Worm (Caenorhabditis elegans): ENCODE results near the gene F39F10.5.
"Not testable (repeated sequence)": the region's sequence is repeated elsewhere in the genome, so short reads cannot be mapped to it uniquely, and the experiment has no call there.

F39F10.5 gene

DNA sequence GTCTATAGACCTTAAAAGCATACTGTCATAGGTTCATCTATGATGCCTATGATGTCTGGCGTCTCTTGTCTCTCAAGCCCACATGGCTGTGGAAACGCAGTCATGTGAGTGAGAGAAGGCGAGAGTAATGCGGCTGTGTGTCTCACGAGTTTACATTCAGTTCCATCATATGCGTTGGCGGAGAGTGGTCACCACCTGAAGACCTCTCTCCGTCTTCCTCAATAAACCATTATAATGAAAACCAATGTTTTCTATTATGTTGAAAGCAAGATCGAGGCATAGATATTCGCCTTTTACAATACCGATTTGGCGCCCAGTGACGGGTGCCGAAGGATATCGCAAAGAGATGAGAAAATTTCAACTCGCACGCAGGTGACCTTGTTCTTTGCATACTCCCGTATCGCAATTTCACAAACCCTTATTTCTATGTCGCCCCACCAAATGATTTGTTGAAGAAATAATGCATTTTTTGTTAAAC, 11.6 kb downstream of the F39F10.5 start:
- peak; percentile 28 for TF ChIP-seq unc-120 (tag; optimal IDR thresholded peaks at IDR 0.05; ENCODE audit: poor library complexity, severe bottlenecking)

DNA sequence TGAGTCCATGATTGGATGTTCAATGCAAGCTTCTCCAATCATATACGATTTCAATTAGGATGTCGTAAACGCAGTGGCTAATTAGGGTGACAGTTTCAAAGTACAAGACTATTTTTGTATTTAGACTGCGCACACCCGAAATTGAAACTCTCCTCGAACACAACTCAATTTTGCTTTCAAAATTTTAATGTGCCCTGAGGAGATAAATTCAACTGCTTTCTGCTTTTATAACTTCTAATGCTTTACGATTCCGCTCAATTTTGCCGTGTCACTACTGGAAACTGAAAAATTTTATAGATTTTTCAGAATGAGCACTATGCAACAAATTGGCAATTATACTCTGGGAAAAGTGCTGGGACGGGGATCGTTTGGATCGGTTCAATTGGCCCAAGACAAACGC, 19.0 kb downstream of the F39F10.5 start, which contains the start of gene F39F10.2:
F39F10.2 (plus strand) TSS at position 301 of the 400 bp plus-strand sequence.
- no peak for TF ChIP-seq unc-120 (tag; optimal IDR thresholded peaks at IDR 0.05; ENCODE audit: poor library complexity, severe bottlenecking)
- no peak for TF ChIP-seq ceh-83 (GFP tag; optimal IDR thresholded peaks at IDR 0.05)
- TF ChIP-seq ztf-11 (tag; optimal IDR thresholded peaks at IDR 0.05): no peak
- no peak for TF ChIP-seq mls-2 (tag; optimal IDR thresholded peaks at IDR 0.05)
- no peak for TF ChIP-seq lin-13 (tag; optimal IDR thresholded peaks at IDR 0.05)
- no peak for TF ChIP-seq pha-4 (tag; optimal IDR thresholded peaks at IDR 0.05)
- no peak for TF ChIP-seq M03D4.4 (tag; optimal IDR thresholded peaks at IDR 0.05)
- no peak for TF ChIP-seq elt-3 (tag; optimal IDR thresholded peaks at IDR 0.05)
- TF ChIP-seq unc-62 (GFP tag; optimal IDR thresholded peaks at IDR 0.05): no peak
- TF ChIP-seq hlh-1 (tag; optimal IDR thresholded peaks at IDR 0.05): no peak
- no peak for TF ChIP-seq drap-1 (GFP tag; optimal IDR thresholded peaks at IDR 0.05)

DNA sequence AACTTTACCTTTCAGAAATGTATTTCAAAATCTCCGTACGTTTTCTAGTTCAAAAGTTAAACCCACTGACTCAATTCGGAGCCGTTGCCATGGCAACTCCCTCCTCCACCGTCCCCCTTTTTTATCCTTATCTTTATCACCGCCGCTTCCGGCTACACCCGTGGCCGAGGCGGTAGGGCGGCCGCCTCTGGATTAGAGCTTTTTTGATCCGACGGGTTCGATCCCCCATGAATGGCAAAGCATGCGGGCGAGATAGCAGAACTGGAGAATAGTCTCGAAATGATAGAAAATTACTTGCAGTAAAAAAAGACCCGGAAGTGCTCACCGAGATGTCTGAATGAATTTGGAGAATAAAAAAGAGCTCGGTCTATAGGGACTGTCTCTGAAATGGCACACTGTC, 19.8 kb downstream of the F39F10.5 start:
- TF ChIP-seq ham-2 (GFP tag; optimal IDR thresholded peaks at IDR 0.05): no peak
- TF ChIP-seq ces-1 (GFP tag; optimal IDR thresholded peaks at IDR 0.05): no peak
- TF ChIP-seq lsy-2 (tag; optimal IDR thresholded peaks at IDR 0.05): no peak
- no peak for TF ChIP-seq sem-2 (GFP tag; optimal IDR thresholded peaks at IDR 0.05)
- TF ChIP-seq mab-5 (tag; optimal IDR thresholded peaks at IDR 0.05): no peak

DNA sequence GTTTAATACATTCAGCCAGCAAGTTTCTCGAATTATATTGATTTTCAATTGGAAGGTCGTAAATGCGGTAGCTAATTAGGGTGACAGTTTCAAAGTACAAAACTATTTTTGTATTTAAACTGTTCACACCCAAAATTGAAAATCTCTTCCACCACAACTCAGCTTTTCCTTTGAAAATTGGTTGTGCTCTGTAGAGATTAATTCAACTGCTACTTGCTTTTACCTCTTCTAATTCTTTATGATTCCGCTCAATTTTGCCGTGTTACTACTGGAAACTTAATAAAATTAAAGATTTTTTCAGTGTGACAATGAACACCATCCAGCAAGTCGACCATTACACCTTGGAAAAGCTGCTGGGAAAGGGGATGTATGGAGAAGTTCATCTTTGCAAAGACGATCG, 21.9 kb downstream of the F39F10.5 start, which contains the start of gene F39F10.3:
F39F10.3 (plus strand) TSS at position 301 of the 400 bp plus-strand sequence.
- TF ChIP-seq hlh-1 (tag; optimal IDR thresholded peaks at IDR 0.05) (no peak), nhr-28 (tag; optimal IDR thresholded peaks at IDR 0.05) (no peak), ceh-43 (GFP tag; optimal IDR thresholded peaks at IDR 0.05) (no peak), mep-1 (tag; optimal IDR thresholded peaks at IDR 0.05) (no peak), sptf-1 (tag; optimal IDR thresholded peaks at IDR 0.05) (no peak), elt-1 (tag; optimal IDR thresholded peaks at IDR 0.05; ENCODE audit: borderline replicate concordance, insufficient read depth) (no peak), nhr-76 (tag; optimal IDR thresholded peaks at IDR 0.05) (no peak), lin-13 (tag; optimal IDR thresholded peaks at IDR 0.05) (no peak), nhr-12 (tag; optimal IDR thresholded peaks at IDR 0.05) (no peak), zip-8 (tag; optimal IDR thresholded peaks at IDR 0.05) (no peak), nhr-2 (tag; optimal IDR thresholded peaks at IDR 0.05) (no peak), unc-62 (GFP tag; optimal IDR thresholded peaks at IDR 0.05) (no peak), drap-1 (GFP tag; optimal IDR thresholded peaks at IDR 0.05) (no peak), mab-5 (tag; optimal IDR thresholded peaks at IDR 0.05) (no peak), ceh-39 (tag; optimal IDR thresholded peaks at IDR 0.05) (no peak), unc-120 (tag; optimal IDR thresholded peaks at IDR 0.05; ENCODE audit: poor library complexity, severe bottlenecking) (no peak), bed-3 (GFP tag; optimal IDR thresholded peaks at IDR 0.05) (no peak), blmp-1 (tag; optimal IDR thresholded peaks at IDR 0.05) (no peak), nhr-237 (tag; optimal IDR thresholded peaks at IDR 0.05) (no peak)

DNA sequence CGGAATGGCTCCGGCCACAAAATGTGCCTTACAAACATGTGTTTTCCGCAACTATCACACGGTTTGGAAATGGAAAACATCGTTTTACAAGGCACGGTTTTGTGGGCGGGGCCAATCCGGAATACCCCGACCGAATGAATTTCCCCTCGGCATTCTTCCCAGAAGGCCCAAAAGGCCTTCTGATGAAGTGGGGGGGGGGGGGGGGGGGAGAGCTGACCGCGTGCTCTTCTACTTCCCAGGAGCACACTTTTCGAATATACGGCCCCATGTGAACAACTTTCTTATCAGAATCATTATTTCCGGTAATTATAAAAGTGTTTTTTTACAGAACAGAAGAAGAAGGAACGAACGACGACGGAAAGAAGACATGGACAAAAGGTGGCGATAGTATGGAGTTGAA, 29.5 kb downstream of the F39F10.5 start:
- no peak for TF ChIP-seq bed-3 (GFP tag; optimal IDR thresholded peaks at IDR 0.05)
- no peak for TF ChIP-seq unc-62 (GFP tag; optimal IDR thresholded peaks at IDR 0.05)
- TF ChIP-seq blmp-1 (tag; optimal IDR thresholded peaks at IDR 0.05): no peak
- no peak for TF ChIP-seq ceh-83 (GFP tag; optimal IDR thresholded peaks at IDR 0.05)
- TF ChIP-seq snpc-4 (tag; optimal IDR thresholded peaks at IDR 0.05): no peak
- TF ChIP-seq lin-13 (tag; optimal IDR thresholded peaks at IDR 0.05): no peak
- TF ChIP-seq flh-1 (GFP tag; optimal IDR thresholded peaks at IDR 0.05): no peak
- no peak for TF ChIP-seq zip-8 (tag; optimal IDR thresholded peaks at IDR 0.05)

DNA sequence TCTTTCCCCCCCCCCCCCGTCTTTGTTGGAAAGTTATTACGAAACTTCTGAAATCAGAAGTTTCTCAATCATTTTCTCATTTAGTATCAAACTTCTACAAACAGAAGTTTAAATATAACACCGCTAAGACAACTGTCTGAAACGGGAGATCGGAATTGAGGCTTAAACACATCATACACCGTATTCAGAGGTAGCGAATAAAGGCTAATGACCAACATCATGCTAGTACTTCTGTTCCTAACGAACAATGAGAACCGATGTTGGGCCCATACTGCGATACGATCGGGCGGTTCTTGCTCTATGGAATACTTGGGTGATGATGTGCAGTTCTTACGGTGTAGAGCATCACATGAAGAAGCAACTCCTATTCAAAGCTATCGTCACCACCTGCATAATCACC, 30.1 kb downstream of the F39F10.5 start, which contains the start of gene Y13C8A.1:
Y13C8A.1 (plus strand) TSS at position 301 of the 400 bp plus-strand sequence.
- TF ChIP-seq mab-5 (tag; optimal IDR thresholded peaks at IDR 0.05); tbx-8 (GFP tag; optimal IDR thresholded peaks at IDR 0.05); sem-2 (GFP tag; optimal IDR thresholded peaks at IDR 0.05): not testable (repeated sequence)
